Worm (Caenorhabditis elegans): ENCODE results near the gene srg-45.

Gene srg-45

DNA sequence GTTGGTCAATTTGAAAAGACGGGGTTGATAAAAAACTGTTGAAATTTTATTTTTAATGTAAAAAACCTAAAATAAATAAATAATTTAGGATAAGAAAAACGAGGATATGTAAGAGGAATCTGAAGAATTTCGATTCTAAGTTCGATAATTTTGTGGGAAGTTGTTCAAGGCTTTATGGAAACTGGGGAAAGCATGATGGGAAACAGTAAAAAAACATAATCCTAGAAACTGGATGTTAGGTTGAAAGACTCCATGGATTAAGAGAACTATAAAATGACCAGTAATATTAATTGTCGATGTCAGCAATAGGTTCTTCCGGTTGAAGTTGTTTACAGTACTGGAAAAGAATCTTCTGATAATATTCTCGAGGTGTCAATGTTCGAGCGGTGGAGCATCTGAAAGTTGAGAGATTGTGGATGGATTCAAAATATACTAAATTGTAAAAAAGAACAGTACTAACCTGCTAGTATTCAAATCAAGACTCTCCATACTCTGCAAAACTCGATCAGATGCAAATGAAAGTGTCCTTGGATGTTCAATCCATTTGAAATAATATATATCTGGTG is 13.1 kb downstream of the srg-45 start (continued):
- TF ChIP-seq B0019.2 (GFP tag; conservative IDR thresholded peaks at IDR 0.05) = no peak
- TF ChIP-seq lin-26 (GFP tag; IDR thresholded peaks at IDR 0.05) = no peak
- TF ChIP-seq rcor-1 (GFP tag; IDR thresholded peaks at IDR 0.05) = no peak
- TF ChIP-seq him-1 (tag; optimal IDR thresholded peaks at IDR 0.05) = no peak
- no peak for TF ChIP-seq die-1 (tag; optimal IDR thresholded peaks at IDR 0.05)
- no peak for TF ChIP-seq Y79H2A.3 (GFP tag; conservative IDR thresholded peaks at IDR 0.05)
- TF ChIP-seq dpff-1 (tag; optimal IDR thresholded peaks at IDR 0.05) = peak; percentile 57
- TF ChIP-seq F37B4.10 (GFP tag; IDR thresholded peaks at IDR 0.05) = no peak
- no peak for TF ChIP-seq unc-62 (GFP tag; optimal IDR thresholded peaks at IDR 0.05)
- no peak for TF ChIP-seq ceh-27 (GFP tag; optimal IDR thresholded peaks at IDR 0.05)
- TF ChIP-seq F57C9.4 (tag; optimal IDR thresholded peaks at IDR 0.05) = no peak
- no peak for TF ChIP-seq akir-1 (GFP tag; optimal IDR thresholded peaks at IDR 0.05)
- no peak for TF ChIP-seq ztf-22 (GFP tag; optimal IDR thresholded peaks at IDR 0.05)
- TF ChIP-seq C06A6.2 (GFP tag; conservative IDR thresholded peaks at IDR 0.05) = no peak
- no peak for TF ChIP-seq let-607 (tag; optimal IDR thresholded peaks at IDR 0.05)
- no peak for TF ChIP-seq ztf-28 (GFP tag; IDR thresholded peaks at IDR 0.05)
- TF ChIP-seq sdz-38 (tag; optimal IDR thresholded peaks at IDR 0.05) = no peak
- no peak for TF ChIP-seq T26A5.8 (tag; optimal IDR thresholded peaks at IDR 0.05)
- no peak for TF ChIP-seq ztf-25 (GFP tag; IDR thresholded peaks at IDR 0.05)
- TF ChIP-seq ceh-40 (GFP tag; IDR thresholded peaks at IDR 0.05) = no peak
- TF ChIP-seq egrh-3 (GFP tag; IDR thresholded peaks at IDR 0.05) = no peak
- TF ChIP-seq egl-18 (GFP tag; IDR thresholded peaks at IDR 0.05) = no peak
- TF ChIP-seq repo-1 (tag; optimal IDR thresholded peaks at IDR 0.05) = peak; percentile 25
- no peak for TF ChIP-seq hmg-1.2 (GFP tag; IDR thresholded peaks at IDR 0.05)
- no peak for TF ChIP-seq lag-1 (GFP tag; IDR thresholded peaks at IDR 0.05)
- no peak for TF ChIP-seq ama-1 (optimal IDR thresholded peaks at IDR 0.05)
- no peak for TF ChIP-seq ama-1 (GFP tag; optimal IDR thresholded peaks at IDR 0.05)
- no peak for TF ChIP-seq hrde-1 (tag; optimal IDR thresholded peaks at IDR 0.05; ENCODE audit: borderline replicate concordance)
- no peak for TF ChIP-seq nfya-2 (GFP tag; IDR thresholded peaks at IDR 0.05)
- TF ChIP-seq zim-3 (tag; optimal IDR thresholded peaks at IDR 0.05) = peak; percentile 12
- TF ChIP-seq ekl-4 (GFP tag; IDR thresholded peaks at IDR 0.05) = peak; percentile 77; the same call in 1 of the 2 replicates
- TF ChIP-seq hlh-26 (GFP tag; conservative IDR thresholded peaks at IDR 0.05) = no peak
- TF ChIP-seq efl-1 (GFP tag; optimal IDR thresholded peaks at IDR 0.05) = no peak
- peak; percentile 37 for TF ChIP-seq snpc-3.4 (tag; optimal IDR thresholded peaks at IDR 0.05)
- no peak for TF ChIP-seq sea-2 (GFP tag; IDR thresholded peaks at IDR 0.05)
- no peak for TF ChIP-seq ets-4 (GFP tag; optimal IDR thresholded peaks at IDR 0.05)
- TF ChIP-seq chd-7 (tag; optimal IDR thresholded peaks at IDR 0.05) = peak; percentile 15
- TF ChIP-seq K12H6.12 (tag; optimal IDR thresholded peaks at IDR 0.05) = no peak
- TF ChIP-seq cebp-2 (GFP tag; IDR thresholded peaks at IDR 0.05) = no peak
- no peak for TF ChIP-seq attf-6 (GFP tag; IDR thresholded peaks at IDR 0.05)
- no peak for TF ChIP-seq attf-5 (GFP tag; optimal IDR thresholded peaks at IDR 0.05)
- TF ChIP-seq ztf-26 (tag; optimal IDR thresholded peaks at IDR 0.05) = no peak
- no peak for TF ChIP-seq athp-1 (tag; optimal IDR thresholded peaks at IDR 0.05)
- TF ChIP-seq F33H1.4 (GFP tag; IDR thresholded peaks at IDR 0.05) = no peak
- no peak for TF ChIP-seq lin-40 (tag; optimal IDR thresholded peaks at IDR 0.05)
- 0 out of 2 replicates have a peak, but pooled peaks have one; percentile 19 for TF ChIP-seq pbrm-1 (GFP tag; IDR thresholded peaks at IDR 0.05)
- TF ChIP-seq dpl-1 (GFP tag; optimal IDR thresholded peaks at IDR 0.05) = no peak
- no peak for TF ChIP-seq K11D2.4 (GFP tag; IDR thresholded peaks at IDR 0.05)
- TF ChIP-seq madf-10 (tag; optimal IDR thresholded peaks at IDR 0.05) = no peak
- no peak for TF ChIP-seq lsl-1 (GFP tag; optimal IDR thresholded peaks at IDR 0.05)

Measured in whole organism, young adult.